Worm (Caenorhabditis elegans) whole organism, L2 larva: ENCODE data around the gene srab-11.

ENCODE experiments used
- ZK546.5 ChIP-seq: sonication (generic microtip); optimal IDR thresholded peaks from 2 replicates; lab custom pipeline; 2017; ENCODE audit warnings: missing biosample characterization, missing genetic modification characterization
- aly-2 ChIP-seq: fragments of 150-350 bp; optimal IDR thresholded peaks from 2 replicates; lab custom pipeline; 2014; ENCODE audit warnings: missing biosample characterization, missing genetic modification characterization
- egl-27 ChIP-seq: sonication (generic microtip); optimal IDR thresholded peaks from 3 replicates; lab custom pipeline; 2017; ENCODE audit warnings: missing biosample characterization, missing genetic modification reagents, missing genetic modification characterization
- nhr-11 ChIP-seq: fragments of 150-350 bp; optimal IDR thresholded peaks from 2 replicates; lab custom pipeline; 2014; ENCODE audit warnings: missing biosample characterization, missing genetic modification characterization
- snpc-4 ChIP-seq: fragments of 150-350 bp; optimal IDR thresholded peaks from 2 replicates; lab custom pipeline; 2014; ENCODE audit warnings: missing biosample characterization, missing genetic modification characterization
- ztf-4 ChIP-seq: fragments of 150-350 bp; optimal IDR thresholded peaks from 2 replicates; lab custom pipeline; 2014; ENCODE audit warnings: missing biosample characterization, missing genetic modification characterization

DNA sequence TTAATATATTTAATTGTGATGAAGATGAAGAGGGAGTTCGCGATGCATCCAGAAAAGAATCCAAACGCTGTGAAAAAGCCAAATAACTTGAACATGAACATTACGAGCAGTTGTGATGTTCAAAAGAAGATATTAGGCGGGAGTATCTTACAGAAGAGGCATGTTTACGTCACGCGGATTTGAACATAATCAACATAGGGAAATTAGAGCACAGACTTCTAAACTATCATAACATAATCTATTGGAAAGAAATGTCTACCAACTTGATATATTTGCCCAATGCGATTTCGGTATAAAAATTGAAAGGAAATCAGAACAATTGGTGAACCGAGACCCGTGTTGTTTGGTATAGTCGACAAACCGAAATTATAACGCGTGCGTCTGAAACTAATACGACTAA lies 42.7 kb downstream of the srab-11 start, which contains the start of gene str-66:
- no peak for TF ChIP-seq ztf-4 (tag; lab: Kevin White, UChicago)
- no peak for TF ChIP-seq aly-2 (tag; lab: Kevin White, UChicago)
- TF ChIP-seq nhr-11 = no peak
- TF ChIP-seq ZK546.5 (tag; lab: Kevin White, UChicago) = no peak
- no peak for TF ChIP-seq egl-27 (tag; lab: Kevin White, UChicago)
- no peak for TF ChIP-seq snpc-4 (tag; lab: Kevin White, UChicago)
